Fruit fly (Drosophila melanogaster) whole organism, prepupa: ENCODE data around the gene ind.

Experiments used
- Blimp-1 ChIP-seq: fragments of 200-800 bp; sonication (Bioruptor generic); optimal IDR thresholded peaks from 3 replicates; lab custom pipeline; 2017; ENCODE audit warnings: missing biosample characterization, missing genetic modification characterization, mild to moderate bottlenecking, moderate library complexity, missing genetic modification reagents
- CG10631 ChIP-seq: fragments of 200-800 bp; sonication (Bioruptor generic); optimal IDR thresholded peaks from 2 replicates; lab custom pipeline; 2016; ENCODE audit warnings: missing biosample characterization, missing genetic modification characterization
- CG11294 ChIP-seq: fragments of 200-800 bp; sonication (Bioruptor generic); IDR thresholded peaks from 2 replicates; pipeline ENCODE4 v1.3.6; 2022; ENCODE audit warnings: missing biosample characterization, missing genetic modification characterization
- CG11762 ChIP-seq: fragments of 200-800 bp; sonication (Bioruptor generic); optimal IDR thresholded peaks from 3 replicates; lab custom pipeline; 2016; ENCODE audit warnings: missing biosample characterization, missing genetic modification characterization; ENCODE audit not compliant: insufficient read depth
- CG15336 ChIP-seq: fragments of 200-800 bp; sonication (Bioruptor generic); IDR thresholded peaks from 2 replicates; pipeline ENCODE4 v1.3.6; 2022; ENCODE audit warnings: missing biosample characterization, missing genetic modification characterization
- CG1621 ChIP-seq: fragments of 200-800 bp; sonication (Bioruptor generic); optimal IDR thresholded peaks from 3 replicates; lab custom pipeline; 2018; ENCODE audit warnings: missing biosample characterization, mild to moderate bottlenecking, missing genetic modification characterization
- CG16779 ChIP-seq: fragments of 200-800 bp; sonication (Bioruptor generic); optimal IDR thresholded peaks from 3 replicates; lab custom pipeline; 2017; ENCODE audit warnings: missing biosample characterization, mild to moderate bottlenecking, missing genetic modification characterization
- CG3032 ChIP-seq: fragments of 200-800 bp; optimal IDR thresholded peaks from 2 replicates; lab custom pipeline; 2019; ENCODE audit warnings: missing biosample characterization, mild to moderate bottlenecking, missing genetic modification characterization, moderate library complexity
- CG31627 ChIP-seq: fragments of 200-800 bp; sonication (Bioruptor generic); optimal IDR thresholded peaks from 3 replicates; lab custom pipeline; 2016; ENCODE audit warnings: missing biosample characterization, missing genetic modification characterization
- CG32006 ChIP-seq: fragments of 200-800 bp; sonication (Bioruptor generic); optimal IDR thresholded peaks from 3 replicates; lab custom pipeline; 2017; ENCODE audit warnings: missing biosample characterization, mild to moderate bottlenecking, missing genetic modification characterization
- CG34406 ChIP-seq: fragments of 200-800 bp; sonication (Bioruptor generic); optimal IDR thresholded peaks from 3 replicates; lab custom pipeline; 2016; ENCODE audit warnings: missing biosample characterization, missing genetic modification characterization
- CG3919 ChIP-seq: fragments of 200-800 bp; sonication (Bioruptor generic); optimal IDR thresholded peaks from 3 replicates; lab custom pipeline; 2016; ENCODE audit warnings: missing biosample characterization, missing genetic modification characterization
- CG4318 ChIP-seq: fragments of 200-800 bp; sonication (Bioruptor generic); optimal IDR thresholded peaks from 3 replicates; lab custom pipeline; 2017; ENCODE audit warnings: missing biosample characterization, mild to moderate bottlenecking, missing genetic modification characterization
- CG6276 ChIP-seq: fragments of 200-800 bp; sonication (Bioruptor generic); optimal IDR thresholded peaks from 2 replicates; lab custom pipeline; 2017; ENCODE audit warnings: missing biosample characterization, mild to moderate bottlenecking, missing genetic modification characterization
- CG6792 ChIP-seq: fragments of 200-800 bp; sonication (Bioruptor generic); optimal IDR thresholded peaks from 3 replicates; lab custom pipeline; 2016; ENCODE audit warnings: missing biosample characterization, missing genetic modification characterization
- CG6808 ChIP-seq: fragments of 200-800 bp; sonication (Bioruptor generic); optimal IDR thresholded peaks from 3 replicates; lab custom pipeline; 2017; ENCODE audit warnings: missing biosample characterization, missing genetic modification characterization, mild to moderate bottlenecking, moderate library complexity, missing genetic modification reagents
- CG7368 ChIP-seq: fragments of 200-800 bp; sonication (Bioruptor generic); optimal IDR thresholded peaks from 3 replicates; lab custom pipeline; 2016; ENCODE audit warnings: missing biosample characterization, missing genetic modification characterization
- CG8119 ChIP-seq: fragments of 200-800 bp; sonication (Bioruptor generic); IDR thresholded peaks from 3 replicates; pipeline ENCODE4 v1.3.6; 2022; ENCODE audit warnings: missing biosample characterization, missing genetic modification characterization
- CG8319 ChIP-seq: fragments of 200-800 bp; sonication (Bioruptor generic); optimal IDR thresholded peaks from 3 replicates; lab custom pipeline; 2016; ENCODE audit warnings: missing biosample characterization, missing genetic modification characterization
- CG9139 ChIP-seq: fragments of 200-800 bp; sonication (Bioruptor generic); optimal IDR thresholded peaks from 3 replicates; lab custom pipeline; 2017; ENCODE audit warnings: missing biosample characterization, mild to moderate bottlenecking, missing genetic modification characterization
- Eip75B ChIP-seq: fragments of 200-800 bp; sonication (Bioruptor generic); optimal IDR thresholded peaks from 3 replicates; lab custom pipeline; 2016; ENCODE audit warnings: missing biosample characterization, missing genetic modification characterization
- Eip78C ChIP-seq: fragments of 200-800 bp; sonication (Bioruptor generic); peaks from one replicate; lab custom pipeline; 2016; ENCODE audit warnings: missing biosample characterization, missing genetic modification characterization
- Eip93F ChIP-seq: fragments of 200-800 bp; sonication (Bioruptor generic); optimal IDR thresholded peaks from 2 replicates; lab custom pipeline; 2016; ENCODE audit warnings: missing biosample characterization, mild to moderate bottlenecking, missing genetic modification characterization
- Ets96B ChIP-seq: fragments of 200-800 bp; optimal IDR thresholded peaks from 2 replicates; lab custom pipeline; 2019; ENCODE audit warnings: missing biosample characterization, mild to moderate bottlenecking, missing genetic modification characterization, moderate library complexity
- Gug ChIP-seq: fragments of 200-800 bp; sonication (Bioruptor generic); IDR thresholded peaks from 2 replicates; pipeline ENCODE4 v1.3.6; 2022; ENCODE audit warnings: missing biosample characterization, missing genetic modification characterization
- Hr38 ChIP-seq: sonication (Bioruptor generic); optimal IDR thresholded peaks from 2 replicates; lab custom pipeline; 2016; ENCODE audit warnings: missing biosample characterization, missing genetic modification characterization
- Hr39 ChIP-seq: fragments of 200-800 bp; sonication (Bioruptor generic); optimal IDR thresholded peaks from 2 replicates; lab custom pipeline; 2016; ENCODE audit warnings: missing biosample characterization, missing genetic modification characterization
- Hr4 ChIP-seq: fragments of 200-800 bp; sonication (Bioruptor generic); optimal IDR thresholded peaks from 3 replicates; lab custom pipeline; 2016; ENCODE audit warnings: missing biosample characterization, missing genetic modification characterization
- Lpt ChIP-seq: fragments of 200-800 bp; sonication (Bioruptor generic); optimal IDR thresholded peaks from 3 replicates; lab custom pipeline; 2016; ENCODE audit warnings: missing biosample characterization, missing genetic modification characterization
- Met ChIP-seq: fragments of 200-800 bp; sonication (Bioruptor generic); optimal IDR thresholded peaks from 3 replicates; lab custom pipeline; 2016; ENCODE audit warnings: missing biosample characterization, missing genetic modification characterization
- OdsH ChIP-seq: fragments of 200-800 bp; sonication (Bioruptor generic); optimal IDR thresholded peaks from 3 replicates; lab custom pipeline; 2016; ENCODE audit warnings: missing biosample characterization, missing genetic modification characterization
- Smox ChIP-seq: fragments of 200-800 bp; sonication (Bioruptor generic); optimal IDR thresholded peaks from 3 replicates; lab custom pipeline; 2016; ENCODE audit warnings: missing biosample characterization, missing genetic modification characterization
- Sox102F ChIP-seq: fragments of 200-800 bp; sonication (Bioruptor generic); optimal IDR thresholded peaks from 2 replicates; lab custom pipeline; 2016; ENCODE audit warnings: missing biosample characterization, mild to moderate bottlenecking, missing genetic modification characterization
- Sox14 ChIP-seq: fragments of 200-800 bp; sonication (Bioruptor generic); optimal IDR thresholded peaks from 3 replicates; lab custom pipeline; 2016; ENCODE audit warnings: missing biosample characterization, missing genetic modification characterization
- Sox15 ChIP-seq: fragments of 200-800 bp; sonication (Bioruptor generic); optimal IDR thresholded peaks from 3 replicates; lab custom pipeline; 2016; ENCODE audit warnings: missing biosample characterization, missing genetic modification characterization
- achi ChIP-seq: fragments of 200-800 bp; sonication (Bioruptor generic); optimal IDR thresholded peaks from 3 replicates; lab custom pipeline; 2016; ENCODE audit warnings: missing biosample characterization, missing genetic modification characterization
- cyc ChIP-seq: fragments of 200-800 bp; sonication (Bioruptor generic); optimal IDR thresholded peaks from 3 replicates; lab custom pipeline; 2016; ENCODE audit warnings: missing biosample characterization, missing genetic modification characterization
- dac ChIP-seq: fragments of 200-800 bp; sonication (Bioruptor generic); optimal IDR thresholded peaks from 2 replicates; lab custom pipeline; 2017; ENCODE audit warnings: missing biosample characterization, mild to moderate bottlenecking, missing genetic modification characterization
- eg ChIP-seq: fragments of 200-800 bp; sonication (Bioruptor generic); IDR thresholded peaks from 3 replicates; pipeline ENCODE4 v1.3.6; 2022; ENCODE audit warnings: missing biosample characterization, missing genetic modification characterization
- esn ChIP-seq: fragments of 200-800 bp; sonication (Bioruptor generic); optimal IDR thresholded peaks from 2 replicates; lab custom pipeline; 2016; ENCODE audit warnings: missing biosample characterization, mild to moderate bottlenecking, missing genetic modification characterization, moderate library complexity
- fd59A ChIP-seq: fragments of 200-800 bp; sonication (Bioruptor generic); optimal IDR thresholded peaks from 2 replicates; lab custom pipeline; 2017; ENCODE audit warnings: missing biosample characterization, mild to moderate bottlenecking, missing genetic modification characterization, missing genetic modification reagents
- fkh ChIP-seq: fragments of 200-800 bp; sonication (Bioruptor generic); optimal IDR thresholded peaks from 3 replicates; lab custom pipeline; 2017; ENCODE audit warnings: missing biosample characterization, mild to moderate bottlenecking, missing genetic modification characterization, moderate library complexity
- lz ChIP-seq: fragments of 200-800 bp; sonication (Bioruptor generic); optimal IDR thresholded peaks from 3 replicates; lab custom pipeline; 2016; ENCODE audit warnings: missing biosample characterization, missing genetic modification characterization
- net ChIP-seq: fragments of 200-800 bp; sonication (Bioruptor generic); optimal IDR thresholded peaks from 3 replicates; lab custom pipeline; 2016; ENCODE audit warnings: missing biosample characterization, missing genetic modification characterization
- pdm3 ChIP-seq: fragments of 200-800 bp; sonication (Bioruptor generic); optimal IDR thresholded peaks from 3 replicates; lab custom pipeline; 2016; ENCODE audit warnings: missing biosample characterization, missing genetic modification characterization
- salr ChIP-seq, 2 experiments: fragments of 200-800 bp; sonication (Bioruptor generic); optimal IDR thresholded peaks; 3 replicates each; lab custom pipeline; 2016 to 2018; ENCODE audit warnings: missing biosample characterization in 2 of 2, missing genetic modification characterization in 2 of 2, mild to moderate bottlenecking in 1 of 2
- spab ChIP-seq: fragments of 200-800 bp; sonication (Bioruptor generic); optimal IDR thresholded peaks from 2 replicates; lab custom pipeline; 2017; ENCODE audit warnings: missing biosample characterization, mild to moderate bottlenecking, missing genetic modification characterization, missing genetic modification reagents
- svp ChIP-seq: fragments of 200-800 bp; sonication (Bioruptor generic); peaks from one replicate; lab custom pipeline; 2016; ENCODE audit warnings: missing biosample characterization, missing genetic modification characterization
- vri ChIP-seq: fragments of 200-800 bp; sonication (Bioruptor generic); optimal IDR thresholded peaks from 3 replicates; lab custom pipeline; 2016; ENCODE audit warnings: missing biosample characterization, mild to moderate bottlenecking, missing genetic modification characterization

ind gene

DNA sequence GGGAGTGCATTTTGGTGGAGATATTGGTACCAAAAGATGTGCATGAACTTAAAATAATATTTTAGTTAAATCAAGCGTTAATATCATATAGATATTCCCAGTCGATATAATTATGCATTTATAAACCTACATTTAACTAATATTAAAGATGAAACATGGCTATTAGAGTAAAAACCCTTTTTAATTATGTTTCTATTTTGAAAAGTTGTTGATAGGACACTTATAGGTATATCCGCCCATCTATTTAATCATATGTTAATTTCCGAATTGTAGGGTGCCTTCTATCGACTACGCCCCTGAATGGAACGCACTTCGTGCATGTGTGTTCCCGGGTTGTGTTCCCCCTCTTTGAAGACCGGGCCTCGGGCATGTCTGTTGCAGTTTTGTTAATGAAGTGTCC is 38.0 kb downstream of the ind start (continued):
- TF ChIP-seq CG8119 (GFP tag; lab: Robert Waterston, UW): no peak
- TF ChIP-seq CG32006 (GFP tag; lab: Kevin White, UChicago): peak; percentile 51
- TF ChIP-seq Smox (GFP tag; lab: Kevin White, UChicago): peak; percentile 12
- no peak for TF ChIP-seq CG9139 (GFP tag; lab: Kevin White, UChicago)
- no peak for TF ChIP-seq Hr38 (GFP tag; lab: Kevin White, UChicago)
- TF ChIP-seq CG16779 (tag; lab: Kevin White, UChicago): peak; percentile 8
- peak; percentile 89 for TF ChIP-seq Eip78C (GFP tag; lab: Kevin White, UChicago)
- peak; percentile 37 for TF ChIP-seq Eip75B
- peak; percentile 40 for TF ChIP-seq CG3919 (GFP tag; lab: Kevin White, UChicago)
- TF ChIP-seq Blimp-1: no peak
- TF ChIP-seq achi (GFP tag; lab: Kevin White, UChicago): peak; percentile 46
- TF ChIP-seq CG10631: peak; percentile 67

DNA sequence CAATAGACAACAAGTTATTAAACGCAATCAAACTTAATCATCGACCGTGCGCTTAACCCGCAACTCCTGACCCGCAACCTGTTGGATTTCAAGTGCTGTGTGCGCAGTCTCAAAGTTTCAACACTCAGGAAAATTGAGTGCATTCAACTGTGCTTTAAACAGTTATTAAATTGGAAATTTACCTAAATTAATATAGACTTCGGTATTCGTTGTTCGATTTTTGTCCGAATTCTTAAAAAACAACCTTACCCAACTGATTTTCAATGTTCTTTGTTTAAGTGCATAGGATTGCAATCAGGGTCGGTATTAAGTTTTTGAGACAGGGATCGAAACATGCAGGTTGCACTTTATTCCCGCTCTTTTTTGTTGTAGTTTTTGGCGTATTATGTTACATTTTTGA is 38.6 kb downstream of the ind start:
- TF ChIP-seq CG11294 (GFP tag; lab: Robert Waterston, UW) (peak; percentile 34; the same call in 1 of the 2 replicates), CG11762 (peak; percentile 59), lz (GFP tag; lab: Kevin White, UChicago) (peak; percentile 55), svp (GFP tag; lab: Kevin White, UChicago) (peak; percentile 72), Eip78C (GFP tag; lab: Kevin White, UChicago) (peak; percentile 90), CG6276 (GFP tag; lab: Kevin White, UChicago) (peak; percentile 48), Eip75B (peak; percentile 62), Smox (GFP tag; lab: Kevin White, UChicago) (peak; percentile 46), Sox102F (peak; percentile 63), dac (GFP tag; lab: Kevin White, UChicago) (peak; percentile 9), CG4318 (GFP tag; lab: Kevin White, UChicago) (no peak), Met (GFP tag; lab: Kevin White, UChicago) (peak; percentile 60), Lpt (GFP tag; lab: Kevin White, UChicago) (peak; percentile 46), CG7368 (GFP tag; lab: Kevin White, UChicago) (peak; percentile 43), vri (GFP tag; lab: Kevin White, UChicago) (peak; percentile 31), CG1621 (tag; lab: Kevin White, UChicago) (peak; percentile 22), eg (peak; percentile 78), CG9139 (GFP tag; lab: Kevin White, UChicago) (no peak), Sox15 (no peak), salr (GFP tag; optimal IDR thresholded peaks at IDR 0.05; lab: Kevin White, UChicago) (peak in 1 of 2 experiments; percentile 6), CG6808 (GFP tag; lab: Kevin White, UChicago) (no peak), CG8319 (GFP tag; lab: Kevin White, UChicago) (peak; percentile 27), CG3032 (tag; lab: Kevin White, UChicago) (peak; percentile 16), achi (GFP tag; lab: Kevin White, UChicago) (peak; percentile 63), Eip93F (GFP tag; lab: Kevin White, UChicago) (no peak), esn (GFP tag; lab: Kevin White, UChicago) (peak; percentile 66), OdsH (GFP tag; lab: Kevin White, UChicago) (no peak), Gug (GFP tag; lab: Robert Waterston, UW) (peak; percentile 34; the same call in 1 of the 2 replicates), Sox14 (GFP tag; lab: Kevin White, UChicago) (peak; percentile 64), CG32006 (GFP tag; lab: Kevin White, UChicago) (no peak), CG3919 (GFP tag; lab: Kevin White, UChicago) (peak; percentile 79), CG31627 (GFP tag; lab: Kevin White, UChicago) (peak; percentile 39), Hr4 (GFP tag; lab: Kevin White, UChicago) (peak; percentile 67), CG15336 (peak; percentile 76), fkh (GFP tag; lab: Kevin White, UChicago) (no peak), CG16779 (tag; lab: Kevin White, UChicago) (no peak), fd59A (no peak), CG34406 (GFP tag; lab: Kevin White, UChicago) (peak; percentile 52), cyc (GFP tag; lab: Kevin White, UChicago) (peak; percentile 51), CG6792 (peak; percentile 32), spab (GFP tag; lab: Kevin White, UChicago) (no peak), Ets96B (peak; percentile 57), CG8119 (GFP tag; lab: Robert Waterston, UW) (peak; percentile 80), CG10631 (peak; percentile 46), net (GFP tag; lab: Kevin White, UChicago) (peak; percentile 56), Hr39 (peak; percentile 64), pdm3 (peak; percentile 60)
